Fruit fly (Drosophila melanogaster) whole organism, prepupa: ENCODE data around the gene Pex7.

Experiments
- CG16779 ChIP-seq: fragments of 200-800 bp; sonication (Bioruptor generic); optimal IDR thresholded peaks from 3 replicates; lab custom pipeline; 2017; ENCODE audit warnings: missing biosample characterization, mild to moderate bottlenecking, missing genetic modification characterization
- CG31627 ChIP-seq: fragments of 200-800 bp; sonication (Bioruptor generic); optimal IDR thresholded peaks from 3 replicates; lab custom pipeline; 2016; ENCODE audit warnings: missing biosample characterization, missing genetic modification characterization
- fd85E ChIP-seq: fragments of 200-800 bp; sonication (Bioruptor generic); optimal IDR thresholded peaks from 3 replicates; lab custom pipeline; 2016; ENCODE audit warnings: missing biosample characterization, missing genetic modification characterization
- fkh ChIP-seq: fragments of 200-800 bp; sonication (Bioruptor generic); optimal IDR thresholded peaks from 3 replicates; lab custom pipeline; 2017; ENCODE audit warnings: missing biosample characterization, mild to moderate bottlenecking, missing genetic modification characterization, moderate library complexity
- svp ChIP-seq: fragments of 200-800 bp; sonication (Bioruptor generic); peaks from one replicate; lab custom pipeline; 2016; ENCODE audit warnings: missing biosample characterization, missing genetic modification characterization

The Pex7 gene

DNA sequence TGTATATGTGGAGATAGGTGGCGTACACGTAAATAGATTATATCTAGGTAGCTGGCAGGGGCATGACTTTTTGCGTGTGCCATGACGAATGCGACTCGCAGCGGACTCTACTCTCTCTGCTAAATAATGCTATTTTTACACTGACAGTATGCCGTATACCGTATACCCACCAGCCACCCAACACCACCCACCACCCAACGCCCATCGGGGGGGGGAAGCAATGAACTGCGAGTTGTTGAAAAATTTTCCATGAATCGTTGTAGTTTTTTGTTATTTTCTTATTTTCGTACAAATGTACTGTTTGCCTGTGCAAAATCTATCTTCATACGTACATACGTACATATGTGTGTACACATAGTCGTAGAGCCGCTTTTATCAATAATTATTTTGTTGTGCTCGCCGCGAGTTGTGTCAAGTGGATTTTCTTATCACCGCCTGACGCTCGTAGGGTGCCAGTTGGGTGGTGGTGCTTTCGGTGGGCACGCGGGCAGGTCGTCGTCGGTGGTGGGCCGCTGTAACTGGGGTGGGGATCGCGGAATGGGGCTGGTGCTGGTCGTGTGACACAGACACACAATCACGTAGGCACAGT is 53.2 kb downstream of the Pex7 start:
- TF ChIP-seq fkh (GFP tag; lab: Kevin White, UChicago): peak; percentile 92
- no peak for TF ChIP-seq fd85E
- TF ChIP-seq svp (GFP tag; lab: Kevin White, UChicago): peak; percentile 95
- no peak for TF ChIP-seq CG16779
- TF ChIP-seq CG31627 (GFP tag; lab: Kevin White, UChicago): no peak
